Worm (Caenorhabditis elegans) whole organism, L3 larva: ENCODE measurements around the gene Y54F10BM.13.
A peak's percentile ranks its signal among the peaks of the same experiment; 100 is the strongest.

Experiments
- R02D3.7 ChIP-seq: fragments of 150-350 bp; optimal IDR thresholded peaks from 2 replicates; lab custom pipeline; 2014; ENCODE audit warnings: missing biosample characterization, missing genetic modification characterization
- ZK546.5 ChIP-seq: sonication (generic microtip); optimal IDR thresholded peaks from 2 replicates; lab custom pipeline; 2017; ENCODE audit warnings: missing biosample characterization, missing genetic modification characterization
- ama-1 ChIP-seq: fragments of 150-350 bp; optimal IDR thresholded peaks from 2 replicates; lab custom pipeline; 2018
- ceh-16 ChIP-seq: sonication (generic microtip); optimal IDR thresholded peaks from 2 replicates; lab custom pipeline; 2017; ENCODE audit warnings: missing biosample characterization, missing genetic modification characterization
- ceh-28 ChIP-seq: fragments of 150-350 bp; optimal IDR thresholded peaks from 2 replicates; lab custom pipeline; 2014; ENCODE audit warnings: missing biosample characterization, missing genetic modification reagents, missing genetic modification characterization
- ceh-82 ChIP-seq: fragments of 150-350 bp; optimal IDR thresholded peaks from 2 replicates; lab custom pipeline; 2014; ENCODE audit warnings: missing biosample characterization, missing genetic modification characterization
- daf-12 ChIP-seq: fragments of 150-350 bp; optimal IDR thresholded peaks from 2 replicates; lab custom pipeline; 2014; ENCODE audit warnings: missing biosample characterization, missing genetic modification reagents, missing genetic modification characterization
- egl-5 ChIP-seq: fragments of 150-350 bp; optimal IDR thresholded peaks from 2 replicates; lab custom pipeline; 2017; ENCODE audit warnings: missing biosample characterization, missing genetic modification reagents, missing genetic modification characterization, inconsistent platforms
- elt-1 ChIP-seq: fragments of 150-350 bp; optimal IDR thresholded peaks from 2 replicates; lab custom pipeline; 2014; ENCODE audit warnings: missing biosample characterization, missing genetic modification characterization
- elt-2 ChIP-seq: sonication (generic microtip); optimal IDR thresholded peaks from 2 replicates; lab custom pipeline; 2016; ENCODE audit warnings: missing genetic modification reagents, mild to moderate bottlenecking, missing genetic modification characterization, missing compliant biosample characterization
- elt-3 ChIP-seq, 3 experiments: fragments of 150-350 bp in 1 of 3; sonication (generic microtip) in 2 of 3; optimal IDR thresholded peaks; 2 replicates in 2 of 3; 4 replicates in 1 of 3; lab custom pipeline; 2014 to 2017; ENCODE audit warnings: missing biosample characterization in 3 of 3, missing genetic modification characterization in 3 of 3
- fkh-10 ChIP-seq: sonication (generic microtip); optimal IDR thresholded peaks from 2 replicates; lab custom pipeline; 2017; ENCODE audit warnings: missing biosample characterization, missing genetic modification reagents, missing genetic modification characterization
- fos-1 ChIP-seq: fragments of 150-350 bp; optimal IDR thresholded peaks from 2 replicates; lab custom pipeline; 2014; ENCODE audit warnings: missing biosample characterization, missing genetic modification characterization
- hmg-11 ChIP-seq: sonication (generic microtip); optimal IDR thresholded peaks from 2 replicates; lab custom pipeline; 2016; ENCODE audit warnings: missing genetic modification characterization, missing compliant biosample characterization
- jun-1 ChIP-seq: fragments of 150-350 bp; optimal IDR thresholded peaks from 2 replicates; lab custom pipeline; 2014; ENCODE audit warnings: missing biosample characterization, missing genetic modification reagents, missing genetic modification characterization
- lin-15B ChIP-seq: fragments of 150-350 bp; optimal IDR thresholded peaks from 2 replicates; lab custom pipeline; 2014; ENCODE audit warnings: missing biosample characterization, missing genetic modification characterization
- lin-39 ChIP-seq: fragments of 150-350 bp; optimal IDR thresholded peaks from 2 replicates; lab custom pipeline; 2018; ENCODE audit warnings: missing biosample characterization, missing genetic modification reagents, missing genetic modification characterization
- mdl-1 ChIP-seq: fragments of 150-350 bp; optimal IDR thresholded peaks from 2 replicates; lab custom pipeline; 2014; ENCODE audit warnings: missing biosample characterization, missing genetic modification characterization
- nfya-1 ChIP-seq: sonication (generic microtip); optimal IDR thresholded peaks from 2 replicates; lab custom pipeline; 2017; ENCODE audit warnings: missing genetic modification characterization, mild to moderate bottlenecking, missing compliant biosample characterization, antibody characterized with exemption, moderate library complexity; ENCODE audit not compliant: insufficient read depth
- nhr-11 ChIP-seq: fragments of 150-350 bp; optimal IDR thresholded peaks from 2 replicates; lab custom pipeline; 2014; ENCODE audit warnings: missing biosample characterization, missing genetic modification characterization
- nhr-23 ChIP-seq: fragments of 150-350 bp; optimal IDR thresholded peaks from 2 replicates; lab custom pipeline; 2014; ENCODE audit warnings: missing biosample characterization, missing genetic modification reagents, missing genetic modification characterization
- nhr-237 ChIP-seq: fragments of 150-350 bp; optimal IDR thresholded peaks from 2 replicates; lab custom pipeline; 2014; ENCODE audit warnings: missing biosample characterization, missing genetic modification characterization
- nhr-25 ChIP-seq: sonication (generic microtip); optimal IDR thresholded peaks from 2 replicates; lab custom pipeline; 2017; ENCODE audit warnings: missing biosample characterization, missing genetic modification characterization
- nhr-28 ChIP-seq: fragments of 150-350 bp; optimal IDR thresholded peaks from 2 replicates; lab custom pipeline; 2014; ENCODE audit warnings: missing biosample characterization, missing genetic modification characterization
- nhr-43 ChIP-seq: sonication (generic microtip); optimal IDR thresholded peaks from 2 replicates; lab custom pipeline; 2016; ENCODE audit warnings: mild to moderate bottlenecking, missing genetic modification characterization, missing compliant biosample characterization; ENCODE audit not compliant: poor library complexity, severe bottlenecking
- nhr-76 ChIP-seq: fragments of 150-350 bp; sonication (generic microtip); optimal IDR thresholded peaks from 5 replicates; lab custom pipeline; 2014; ENCODE audit warnings: missing biosample characterization, missing genetic modification characterization
- pha-4 ChIP-seq: fragments of 150-350 bp; optimal IDR thresholded peaks from 2 replicates; lab custom pipeline; 2014; ENCODE audit warnings: missing biosample characterization, missing genetic modification reagents, missing genetic modification characterization
- pqm-1 ChIP-seq: fragments of 150-350 bp; optimal IDR thresholded peaks from 2 replicates; lab custom pipeline; 2017; ENCODE audit warnings: missing biosample characterization, missing genetic modification characterization, inconsistent platforms
- skn-1 ChIP-seq: fragments of 150-350 bp; optimal IDR thresholded peaks from 2 replicates; lab custom pipeline; 2014; ENCODE audit warnings: missing biosample characterization, missing genetic modification characterization
- snpc-4 ChIP-seq: fragments of 150-350 bp; optimal IDR thresholded peaks from 2 replicates; lab custom pipeline; 2014; ENCODE audit warnings: missing biosample characterization, missing genetic modification characterization
- tbx-2 ChIP-seq: sonication (generic microtip); optimal IDR thresholded peaks from 2 replicates; lab custom pipeline; 2016; ENCODE audit warnings: mild to moderate bottlenecking, missing genetic modification characterization, missing compliant biosample characterization
- unc-39 ChIP-seq: sonication (generic microtip); optimal IDR thresholded peaks from 4 replicates; lab custom pipeline; 2017; ENCODE audit warnings: missing biosample characterization, missing genetic modification characterization
- unc-62 ChIP-seq: fragments of 150-350 bp; sonication (generic microtip); optimal IDR thresholded peaks from 4 replicates; lab custom pipeline; 2014; ENCODE audit warnings: missing biosample characterization, missing genetic modification reagents, missing genetic modification characterization
- zag-1 ChIP-seq: fragments of 150-350 bp; optimal IDR thresholded peaks from 2 replicates; lab custom pipeline; 2014; ENCODE audit warnings: missing biosample characterization, missing genetic modification characterization

Y54F10BM.13 gene

DNA sequence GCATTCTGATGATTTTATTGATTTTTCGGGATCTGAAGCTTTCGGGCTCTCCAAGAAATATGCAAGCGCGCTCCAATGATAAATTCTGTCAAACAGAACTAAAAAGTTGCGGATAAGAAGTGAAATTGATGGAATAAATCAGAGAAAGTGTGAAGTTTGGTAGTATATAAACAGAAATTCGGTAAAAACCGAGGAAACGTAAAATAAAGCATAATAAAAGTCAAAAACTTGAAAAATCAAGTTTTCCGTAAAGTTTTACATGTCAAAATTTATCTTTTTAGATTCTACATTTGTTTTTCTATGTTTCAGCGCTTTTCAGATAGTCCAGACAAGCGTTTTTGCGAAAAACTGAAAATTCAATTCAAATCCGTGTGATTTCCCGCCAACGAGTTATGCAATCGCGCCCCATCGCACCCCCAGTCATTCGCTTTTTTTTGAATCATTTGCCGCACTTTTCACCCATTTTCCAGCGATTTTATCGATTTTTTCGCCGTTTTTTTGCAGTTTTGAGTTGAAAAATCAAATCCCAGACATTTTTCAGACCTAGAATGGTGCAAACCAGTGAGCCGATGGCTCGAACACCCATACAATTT lies at the start of gene Y54F10BM.13, which contains the start of gene ppm-1.D:
TSS of gene Y54F10BM.13 (minus strand) at position 51 of the 593 bp plus-strand sequence.
TSS of gene ppm-1.D (plus strand) at position 540 of the 593 bp plus-strand sequence.
- TF ChIP-seq nfya-1 (tag; lab: Kevin White, UChicago) (peak; percentile 30), zag-1 (tag; lab: Kevin White, UChicago) (no peak), elt-3 (tag; optimal IDR thresholded peaks at IDR 0.05; lab: Kevin White, UChicago) (no peak), pha-4 (tag; lab: Kevin White, UChicago) (no peak), ZK546.5 (tag; lab: Kevin White, UChicago) (no peak), snpc-4 (tag; lab: Kevin White, UChicago) (no peak), nhr-43 (tag; lab: Kevin White, UChicago) (no peak), mdl-1 (tag; lab: Kevin White, UChicago) (no peak), ceh-16 (tag; lab: Kevin White, UChicago) (no peak), unc-39 (tag; lab: Kevin White, UChicago) (no peak), fos-1 (no peak), hmg-11 (tag; lab: Kevin White, UChicago) (peak; percentile 8), nhr-28 (no peak), skn-1 (no peak), ceh-28 (tag; lab: Kevin White, UChicago) (no peak), egl-5 (tag; lab: Kevin White, UChicago) (no peak), lin-39 (tag; lab: Kevin White, UChicago) (peak; percentile 2), ama-1 (lab: Kevin White, UChicago) (no peak), nhr-237 (tag; lab: Kevin White, UChicago) (no peak), lin-15B (peak; percentile 73)

DNA sequence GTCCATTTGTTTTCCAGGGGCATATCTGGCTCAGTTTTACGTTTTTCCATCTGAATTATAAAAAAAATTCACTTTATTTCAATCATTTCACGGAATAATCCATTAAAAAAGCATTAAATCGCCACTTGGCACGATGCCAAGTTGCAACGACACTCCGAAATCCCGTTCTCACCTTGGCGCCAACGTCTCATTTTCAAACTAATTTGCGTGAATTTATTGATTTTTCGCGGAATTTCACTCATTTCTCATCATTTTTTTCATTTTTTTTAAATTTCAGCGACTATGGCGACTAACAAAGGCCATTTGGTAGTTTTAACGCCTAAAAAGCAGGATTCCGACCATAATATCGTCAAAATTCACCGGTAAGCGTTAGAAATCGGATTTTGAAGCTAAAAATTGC lies 45.0 kb upstream of the Y54F10BM.13 start, which contains the start of gene H14E04.2:
TSS of gene H14E04.2 (plus strand) at position 276 of the 400 bp plus-strand sequence.
- TF ChIP-seq ceh-82 (peak; percentile 11), jun-1 (tag; lab: Kevin White, UChicago) (peak; percentile 24), nhr-23 (peak; percentile 88), elt-1 (tag; lab: Kevin White, UChicago) (no peak), skn-1 (peak; percentile 31), unc-62 (GFP tag; lab: Kevin White, UChicago) (no peak), nfya-1 (tag; lab: Kevin White, UChicago) (peak; percentile 80), egl-5 (tag; lab: Kevin White, UChicago) (peak; percentile 28), hmg-11 (tag; lab: Kevin White, UChicago) (peak; percentile 14), R02D3.7 (tag; lab: Kevin White, UChicago) (peak; percentile 41), fos-1 (no peak), nhr-43 (tag; lab: Kevin White, UChicago) (no peak), snpc-4 (tag; lab: Kevin White, UChicago) (peak; percentile 44), pqm-1 (tag; lab: Kevin White, UChicago) (peak; percentile 17), ceh-28 (tag; lab: Kevin White, UChicago) (peak; percentile 85), fkh-10 (GFP tag; lab: Kevin White, UChicago) (no peak), nhr-25 (tag; lab: Kevin White, UChicago) (peak; percentile 78), elt-3 (tag; optimal IDR thresholded peaks at IDR 0.05; lab: Kevin White, UChicago) (no peak), lin-15B (peak; percentile 81), daf-12 (tag; lab: Kevin White, UChicago) (no peak), ZK546.5 (tag; lab: Kevin White, UChicago) (no peak), unc-39 (tag; lab: Kevin White, UChicago) (no peak), nhr-237 (tag; lab: Kevin White, UChicago) (no peak), tbx-2 (tag; lab: Kevin White, UChicago) (no peak), ama-1 (lab: Kevin White, UChicago) (no peak), mdl-1 (tag; lab: Kevin White, UChicago) (no peak), elt-2 (tag; lab: Kevin White, UChicago) (no peak), nhr-76 (tag; lab: Kevin White, UChicago) (no peak), pha-4 (tag; lab: Kevin White, UChicago) (peak; percentile 85), nhr-11 (tag; lab: Kevin White, UChicago) (peak; percentile 4), lin-39 (tag; lab: Kevin White, UChicago) (peak; percentile 37), nhr-28 (no peak)
- TF ChIP-seq, all 47 proteins: peak for 16

DNA sequence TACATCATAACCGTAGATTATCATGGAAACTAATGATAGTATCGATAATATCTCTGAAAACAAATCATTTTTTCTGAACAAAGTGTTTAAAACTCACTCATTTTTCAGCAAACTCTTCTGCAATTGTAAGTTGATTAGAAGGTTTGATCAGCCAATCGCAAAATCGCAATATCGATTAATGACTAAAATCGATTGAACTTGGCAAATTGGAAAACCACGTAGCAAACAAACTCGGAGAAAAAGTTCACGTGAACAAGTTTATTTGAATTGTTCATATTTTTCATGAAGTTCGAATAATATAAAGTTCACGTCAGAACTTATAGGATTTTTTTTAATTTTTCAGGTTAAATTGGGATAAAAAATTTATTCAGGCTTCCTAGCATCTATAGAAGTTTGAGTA lies 41.0 kb upstream of the Y54F10BM.13 start, which contains the start of gene H04J21.1:
TSS of gene H04J21.1 (minus strand) at position 101 of the 400 bp plus-strand sequence.
- TF ChIP-seq nhr-28 (no peak), ama-1 (lab: Kevin White, UChicago) (no peak)
